Fruit fly (Drosophila melanogaster) whole organism: Measurements from ENCODE around the gene Rh50.

Experiments used
- CG8478 ChIP-seq: fragments of >200 bp; optimal IDR thresholded peaks from 2 replicates; lab custom pipeline; 2018; ENCODE audit warnings: inconsistent platforms
- EcR ChIP-seq, 2 experiments: fragments of >200 bp; optimal IDR thresholded peaks; 2 replicates each; lab custom pipeline; 2017; ENCODE audit warnings: missing biosample characterization in 2 of 2, missing genetic modification characterization in 2 of 2, missing genetic modification reagents in 2 of 2
- pan ChIP-seq: fragments of >200 bp; optimal IDR thresholded peaks from 2 replicates; lab custom pipeline; 2017
- usp ChIP-seq: fragments of >200 bp; optimal IDR thresholded peaks from 2 replicates; lab custom pipeline; 2017; ENCODE audit warnings: missing biosample characterization, missing genetic modification characterization, mixed read lengths

DNA sequence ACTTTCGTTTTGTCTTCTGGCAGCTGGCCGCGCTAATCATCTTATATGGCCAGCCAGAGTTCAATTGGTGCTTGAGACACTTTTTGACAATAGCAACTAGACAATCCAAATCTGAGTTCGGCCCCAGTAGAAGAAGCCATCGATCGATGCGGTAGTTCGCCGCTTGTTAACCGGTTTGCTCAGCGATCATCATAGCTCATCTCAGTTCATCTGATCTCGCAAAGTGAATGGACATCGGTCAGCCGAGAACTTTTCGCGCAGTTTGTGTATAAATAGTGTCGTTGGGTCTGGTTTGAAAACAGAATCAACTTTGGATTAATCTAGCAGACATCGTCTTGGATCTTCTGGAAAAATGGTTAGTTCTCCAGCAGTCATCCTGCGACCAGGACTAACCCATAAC, 13.6 kb upstream of the Rh50 start, which contains the start of gene CG13705:
- TF ChIP-seq pan = no peak
- no peak for TF ChIP-seq EcR (GFP tag; optimal IDR thresholded peaks at IDR 0.05; lab: Kevin White, UChicago)
- TF ChIP-seq CG8478 = no peak
- TF ChIP-seq usp = no peak
